Fruit fly (Drosophila melanogaster) whole organism, embryonic: Measurements from ENCODE around the gene Kdm3.

Experiments
- Asciz ChIP-seq: fragments of 200-800 bp; sonication (Bioruptor generic); optimal IDR thresholded peaks from 2 replicates; lab custom pipeline; 2017; ENCODE audit warnings: missing biosample characterization, mild to moderate bottlenecking, missing genetic modification characterization, missing genetic modification reagents
- Atf3 ChIP-seq: fragments of 200-800 bp; sonication (Bioruptor generic); optimal IDR thresholded peaks from 3 replicates; lab custom pipeline; 2016; ENCODE audit warnings: missing biosample characterization, missing genetic modification characterization
- B-H1 ChIP-seq: fragments of 200-800 bp; sonication (Bioruptor generic); IDR thresholded peaks from 3 replicates; pipeline ENCODE4 v1.3.6; 2022; ENCODE audit warnings: missing biosample characterization, missing genetic modification characterization
- BtbVII ChIP-seq: fragments of 200-800 bp; sonication (Bioruptor generic); optimal IDR thresholded peaks from 3 replicates; lab custom pipeline; 2017; ENCODE audit warnings: missing biosample characterization, mild to moderate bottlenecking, missing genetic modification characterization
- C15 ChIP-seq: fragments of 200-800 bp; sonication (Bioruptor generic); IDR thresholded peaks from 3 replicates; pipeline ENCODE4 v1.3.6; 2022; ENCODE audit warnings: missing biosample characterization, missing genetic modification characterization
- CG11247 ChIP-seq: fragments of 200-800 bp; sonication (Bioruptor generic); IDR thresholded peaks from 2 replicates; pipeline ENCODE4 v1.3.6; 2022; ENCODE audit warnings: missing biosample characterization, missing genetic modification characterization
- CG11456 ChIP-seq: fragments of 200-800 bp; sonication (Bioruptor generic); IDR thresholded peaks from 3 replicates; pipeline ENCODE4 v1.3.6; 2022; ENCODE audit warnings: missing biosample characterization, missing genetic modification characterization
- CG12236 ChIP-seq: fragments of 200-800 bp; sonication (Bioruptor generic); optimal IDR thresholded peaks from 2 replicates; lab custom pipeline; 2016; ENCODE audit warnings: missing biosample characterization, missing genetic modification characterization
- CG14667 ChIP-seq: fragments of 200-800 bp; sonication (Bioruptor generic); IDR thresholded peaks from 2 replicates; pipeline ENCODE4 v1.3.6; 2022; ENCODE audit warnings: missing biosample characterization, missing genetic modification characterization
- CG14860 ChIP-seq: fragments of 200-800 bp; sonication (Bioruptor generic); IDR thresholded peaks from 3 replicates; pipeline ENCODE4 v1.3.6; 2022; ENCODE audit warnings: missing biosample characterization, missing genetic modification characterization; ENCODE audit not compliant: partially characterized antibody
- CG15073 ChIP-seq: fragments of 200-800 bp; sonication (Bioruptor generic); optimal IDR thresholded peaks from 2 replicates; lab custom pipeline; 2016; ENCODE audit warnings: missing biosample characterization, missing genetic modification characterization
- CG15514 ChIP-seq: fragments of 200-800 bp; sonication (Bioruptor generic); optimal IDR thresholded peaks from 3 replicates; lab custom pipeline; 2017; ENCODE audit warnings: missing biosample characterization, missing genetic modification characterization, mild to moderate bottlenecking, moderate library complexity, missing genetic modification reagents
- CG1792 ChIP-seq: fragments of 200-800 bp; sonication (Bioruptor generic); optimal IDR thresholded peaks from 2 replicates; lab custom pipeline; 2016; ENCODE audit warnings: missing biosample characterization, missing genetic modification characterization
- CG1832 ChIP-seq: fragments of 200-800 bp; sonication (Bioruptor generic); optimal IDR thresholded peaks from 2 replicates; lab custom pipeline; 2017; ENCODE audit warnings: missing biosample characterization, mild to moderate bottlenecking, missing genetic modification characterization, inconsistent platforms
- CG2129 ChIP-seq: fragments of 200-800 bp; sonication (Bioruptor generic); IDR thresholded peaks from 2 replicates; pipeline ENCODE4 v1.3.6; 2022; ENCODE audit warnings: missing biosample characterization, missing genetic modification characterization; ENCODE audit not compliant: partially characterized antibody
- CG2202 ChIP-seq: fragments of 200-800 bp; sonication (Bioruptor generic); optimal IDR thresholded peaks from 2 replicates; lab custom pipeline; 2018; ENCODE audit warnings: missing biosample characterization, mild to moderate bottlenecking, missing genetic modification characterization
- CG30431 ChIP-seq: fragments of 200-800 bp; sonication (Bioruptor generic); optimal IDR thresholded peaks from 2 replicates; lab custom pipeline; 2017; ENCODE audit warnings: missing biosample characterization, missing genetic modification characterization
- CG3995 ChIP-seq: fragments of 200-800 bp; sonication (Bioruptor generic); optimal IDR thresholded peaks from 3 replicates; lab custom pipeline; 2016; ENCODE audit warnings: missing biosample characterization, missing genetic modification characterization
- CG5180 ChIP-seq: fragments of 200-800 bp; sonication (Bioruptor generic); optimal IDR thresholded peaks from 3 replicates; lab custom pipeline; 2017; ENCODE audit warnings: missing biosample characterization, missing genetic modification characterization, mild to moderate bottlenecking, moderate library complexity, missing genetic modification reagents
- CG6765 ChIP-seq: fragments of 200-800 bp; sonication (Bioruptor generic); optimal IDR thresholded peaks from 3 replicates; lab custom pipeline; 2017; ENCODE audit warnings: missing biosample characterization, mild to moderate bottlenecking, missing genetic modification characterization
- CG8359 ChIP-seq: fragments of 200-800 bp; sonication (Bioruptor generic); optimal IDR thresholded peaks from 2 replicates; lab custom pipeline; 2017; ENCODE audit warnings: missing biosample characterization, mild to moderate bottlenecking, missing genetic modification characterization, borderline replicate concordance
- CG9609 ChIP-seq: fragments of 200-800 bp; sonication (Bioruptor generic); optimal IDR thresholded peaks from 3 replicates; lab custom pipeline; 2016; ENCODE audit warnings: missing biosample characterization, missing genetic modification characterization
- Dad ChIP-seq: fragments of 200-800 bp; sonication (Bioruptor generic); optimal IDR thresholded peaks from 3 replicates; lab custom pipeline; 2016; ENCODE audit warnings: missing biosample characterization, missing genetic modification characterization
- Dref ChIP-seq: fragments of 200-800 bp; sonication (Bioruptor generic); IDR thresholded peaks from 2 replicates; pipeline ENCODE4 v1.3.6; 2022; ENCODE audit warnings: missing biosample characterization, missing genetic modification characterization
- Fer2 ChIP-seq: fragments of 200-800 bp; sonication (Bioruptor generic); optimal IDR thresholded peaks from 2 replicates; lab custom pipeline; 2018; ENCODE audit warnings: missing biosample characterization, mild to moderate bottlenecking, missing genetic modification characterization, moderate library complexity
- Gsc ChIP-seq: fragments of 200-800 bp; sonication (Bioruptor generic); IDR thresholded peaks from 2 replicates; pipeline ENCODE4 v1.3.6; 2022; ENCODE audit warnings: missing biosample characterization, missing genetic modification characterization
- Hr51 ChIP-seq, 2 experiments: fragments of 200-800 bp; sonication (Bioruptor generic); optimal IDR thresholded peaks; 2 replicates in 1 of 2; 3 replicates in 1 of 2; lab custom pipeline; 2016 to 2018; ENCODE audit warnings: missing biosample characterization in 2 of 2, missing genetic modification characterization in 2 of 2, mild to moderate bottlenecking in 1 of 2, moderate library complexity in 1 of 2
- Lpt ChIP-seq: fragments of >200 bp; optimal IDR thresholded peaks from 2 replicates; lab custom pipeline; 2018; ENCODE audit warnings: missing biosample characterization, missing genetic modification characterization
- Optix ChIP-seq: fragments of 200-800 bp; sonication (Bioruptor generic); IDR thresholded peaks from 3 replicates; pipeline ENCODE4 v1.3.6; 2022; ENCODE audit warnings: missing biosample characterization, missing genetic modification characterization
- PHDP ChIP-seq: fragments of 200-800 bp; sonication (Bioruptor generic); optimal IDR thresholded peaks from 3 replicates; lab custom pipeline; 2018; ENCODE audit warnings: missing biosample characterization, mild to moderate bottlenecking, missing genetic modification characterization, moderate library complexity
- cas ChIP-seq: fragments of 200-800 bp; sonication (Bioruptor generic); IDR thresholded peaks from 2 replicates; pipeline ENCODE4 v1.3.6; 2022; ENCODE audit warnings: missing biosample characterization, missing genetic modification characterization
- cato ChIP-seq: fragments of 200-800 bp; sonication (Bioruptor generic); optimal IDR thresholded peaks from 2 replicates; lab custom pipeline; 2016; ENCODE audit warnings: missing biosample characterization, missing genetic modification characterization, borderline replicate concordance
- dmrt11E ChIP-seq: fragments of 200-800 bp; sonication (Bioruptor generic); optimal IDR thresholded peaks from 3 replicates; lab custom pipeline; 2018; ENCODE audit warnings: missing biosample characterization, mild to moderate bottlenecking, missing genetic modification characterization, moderate library complexity
- exex ChIP-seq: fragments of 200-800 bp; sonication (Bioruptor generic); optimal IDR thresholded peaks from 4 replicates; lab custom pipeline; 2018; ENCODE audit warnings: missing biosample characterization, mild to moderate bottlenecking, missing genetic modification characterization, moderate library complexity
- fu2 ChIP-seq: fragments of 200-800 bp; sonication (Bioruptor generic); optimal IDR thresholded peaks from 2 replicates; lab custom pipeline; 2016; ENCODE audit warnings: missing biosample characterization, missing genetic modification characterization
- gcm2 ChIP-seq: fragments of 200-800 bp; sonication (Bioruptor generic); optimal IDR thresholded peaks from 2 replicates; lab custom pipeline; 2016; ENCODE audit warnings: missing biosample characterization, missing genetic modification characterization
- gsb ChIP-seq: fragments of 200-800 bp; sonication (Bioruptor generic); IDR thresholded peaks from 2 replicates; pipeline ENCODE4 v1.3.6; 2022; ENCODE audit warnings: missing biosample characterization, missing genetic modification characterization
- jigr1 ChIP-seq: fragments of 200-800 bp; sonication (Bioruptor generic); IDR thresholded peaks from 3 replicates; pipeline ENCODE4 v1.3.6; 2022; ENCODE audit warnings: missing biosample characterization, missing genetic modification characterization
- klu ChIP-seq: fragments of 200-800 bp; sonication (Bioruptor generic); IDR thresholded peaks from 2 replicates; pipeline ENCODE4 v1.3.6; 2022; ENCODE audit warnings: missing biosample characterization, missing genetic modification characterization
- lbe ChIP-seq: fragments of 200-800 bp; sonication (Bioruptor generic); optimal IDR thresholded peaks from 2 replicates; lab custom pipeline; 2016; ENCODE audit warnings: missing biosample characterization, mild to moderate bottlenecking, missing genetic modification characterization
- maf-S ChIP-seq: fragments of 200-800 bp; sonication (Bioruptor generic); optimal IDR thresholded peaks from 2 replicates; lab custom pipeline; 2016; ENCODE audit warnings: missing biosample characterization, missing genetic modification characterization
- onecut ChIP-seq: fragments of 200-800 bp; sonication (Bioruptor generic); IDR thresholded peaks from 2 replicates; pipeline ENCODE4 v1.3.6; 2022; ENCODE audit warnings: missing biosample characterization, missing genetic modification characterization
- org-1 ChIP-seq: fragments of 200-800 bp; sonication (Bioruptor generic); optimal IDR thresholded peaks from 2 replicates; lab custom pipeline; 2017; ENCODE audit warnings: missing biosample characterization, missing genetic modification characterization
- slou ChIP-seq: fragments of 200-800 bp; sonication (Bioruptor generic); optimal IDR thresholded peaks from 3 replicates; lab custom pipeline; 2016; ENCODE audit warnings: missing biosample characterization, missing genetic modification characterization
- ttk ChIP-seq: fragments of 200-800 bp; sonication (Bioruptor generic); IDR thresholded peaks from 2 replicates; pipeline ENCODE4 v2.1.2; 2022; ENCODE audit warnings: missing biosample characterization, missing genetic modification characterization
- twi ChIP-seq: fragments of 200-800 bp; optimal IDR thresholded peaks from 2 replicates; lab custom pipeline; 2019; ENCODE audit warnings: missing biosample characterization, mild to moderate bottlenecking, missing genetic modification characterization, moderate library complexity
- usp ChIP-seq: fragments of >200 bp; optimal IDR thresholded peaks from 2 replicates; lab custom pipeline; 2017; ENCODE audit warnings: missing biosample characterization, missing genetic modification characterization
- vnd ChIP-seq: fragments of 200-800 bp; sonication (Bioruptor generic); IDR thresholded peaks from 3 replicates; pipeline ENCODE4 v1.3.6; 2022; ENCODE audit warnings: missing biosample characterization, missing genetic modification characterization; ENCODE audit not compliant: partially characterized antibody

Gene Kdm3

DNA sequence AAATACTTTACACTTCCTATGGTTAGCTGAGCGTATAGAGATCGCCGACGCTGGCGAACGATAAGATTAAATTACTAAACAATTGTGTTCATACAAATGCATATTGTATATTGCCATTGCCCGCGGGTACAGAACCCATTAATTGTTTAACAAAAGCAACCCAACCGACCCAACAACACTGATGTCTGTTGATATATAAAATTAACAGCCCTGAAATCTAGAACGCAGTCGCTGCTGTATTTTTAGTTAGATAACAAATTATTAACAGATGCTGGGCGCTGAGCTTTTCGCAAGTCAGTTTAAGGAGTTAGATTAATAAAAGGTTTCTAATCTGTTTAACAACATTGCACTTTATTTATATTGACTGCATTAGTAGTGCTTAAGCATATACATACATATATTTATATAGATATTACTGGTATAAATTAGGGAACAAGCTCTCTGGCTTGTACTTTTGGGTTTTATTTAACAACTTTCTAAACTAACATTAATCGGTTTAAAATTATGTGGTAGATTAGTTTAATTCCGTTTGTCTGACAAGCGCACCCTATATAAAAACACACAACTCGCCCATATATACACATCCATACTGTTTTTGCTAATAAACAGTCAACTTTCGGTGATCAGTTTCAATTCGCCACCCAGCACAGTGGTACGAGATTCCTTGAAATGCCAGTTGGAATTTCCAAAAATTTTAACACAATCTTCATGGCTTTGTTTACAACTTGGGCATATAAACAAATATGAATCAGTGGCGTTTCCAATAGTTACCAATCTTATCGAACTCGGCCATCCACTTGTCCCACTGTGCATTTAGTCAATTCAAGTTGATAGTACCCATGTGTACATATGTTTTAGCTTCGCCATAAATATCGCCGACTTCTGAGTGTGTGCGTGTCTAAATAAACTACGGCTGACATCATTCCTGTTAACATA is 12.4 kb downstream of the Kdm3 start (continued):
- TF ChIP-seq CG3995 (GFP tag; lab: Kevin White, UChicago) (peak; percentile 71), Dad (GFP tag; lab: Kevin White, UChicago) (peak; percentile 90), CG2129 (GFP tag; lab: Robert Waterston, UW) (no peak), CG2202 (peak; percentile 16), dmrt11E (peak; percentile 25), Lpt (no peak), CG5180 (GFP tag; lab: Kevin White, UChicago) (peak; percentile 52), CG15514 (peak; percentile 92), CG11456 (GFP tag; lab: Robert Waterston, UW) (peak; percentile 93), CG30431 (GFP tag; lab: Kevin White, UChicago) (peak; percentile 56), CG12236 (GFP tag; lab: Kevin White, UChicago) (peak; percentile 7), klu (GFP tag; lab: Robert Waterston, UW) (peak; percentile 82), PHDP (tag; lab: Kevin White, UChicago) (peak; percentile 87), maf-S (peak; percentile 85), ttk (GFP tag; lab: Robert Waterston, UW) (peak; percentile 82), exex (peak; percentile 86), BtbVII (peak; percentile 92), Optix (GFP tag; lab: Robert Waterston, UW) (peak; percentile 74), CG14860 (GFP tag; lab: Robert Waterston, UW) (no peak), cato (GFP tag; lab: Kevin White, UChicago) (no peak), cas (GFP tag; lab: Robert Waterston, UW) (peak; percentile 91), slou (GFP tag; lab: Kevin White, UChicago) (peak; percentile 81), Dref (GFP tag; lab: Robert Waterston, UW) (peak; percentile 46; the same call in 1 of the 2 replicates), CG1792 (GFP tag; lab: Kevin White, UChicago) (peak; percentile 93), CG8359 (GFP tag; lab: Kevin White, UChicago) (peak; percentile 58), fu2 (GFP tag; lab: Kevin White, UChicago) (peak; percentile 78), Atf3 (GFP tag; lab: Kevin White, UChicago) (peak; percentile 57), Gsc (GFP tag; lab: Robert Waterston, UW) (no peak), Hr51 (GFP tag; optimal IDR thresholded peaks at IDR 0.05; lab: Kevin White, UChicago) (peak in 1 of 2 experiments; percentile 65), lbe (peak; percentile 95), CG6765 (peak; percentile 91), CG14667 (peak; percentile 76), vnd (GFP tag; lab: Robert Waterston, UW) (0 out of 3 replicates have a peak, but pooled peaks have one; percentile 23), CG1832 (GFP tag; lab: Kevin White, UChicago) (no peak), Asciz (GFP tag; lab: Kevin White, UChicago) (peak; percentile 83), CG9609 (peak; percentile 73), gsb (GFP tag; lab: Robert Waterston, UW) (peak; percentile 90), CG11247 (GFP tag; lab: Robert Waterston, UW) (peak; percentile 93), CG15073 (GFP tag; lab: Kevin White, UChicago) (peak; percentile 4), usp (GFP tag; lab: Kevin White, UChicago) (no peak), jigr1 (GFP tag; lab: Robert Waterston, UW) (peak; percentile 66; the same call in 1 of the 3 replicates), twi (no peak), C15 (GFP tag; lab: Robert Waterston, UW) (peak; percentile 84; the same call in 2 of the 3 replicates), B-H1 (GFP tag; lab: Robert Waterston, UW) (peak; percentile 89), gcm2 (GFP tag; lab: Kevin White, UChicago) (peak; percentile 51), onecut (GFP tag; lab: Robert Waterston, UW) (peak; percentile 78), org-1 (GFP tag; lab: Kevin White, UChicago) (peak; percentile 87), Fer2 (peak; percentile 68)
